Worm (Caenorhabditis elegans) whole organism, L2 larva: ENCODE results near the gene F16H6.8.
"Not testable (repeated sequence)": the region's sequence is repeated elsewhere in the genome, so short reads cannot be mapped to it uniquely, and the experiment has no call there.

Experiments
- C34F6.9 ChIP-seq: fragments of 150-350 bp; optimal IDR thresholded peaks from 2 replicates; lab custom pipeline; 2014; ENCODE audit warnings: missing biosample characterization, missing genetic modification characterization
- F13H6.1 ChIP-seq: sonication (generic microtip); optimal IDR thresholded peaks from 2 replicates; lab custom pipeline; 2016; ENCODE audit warnings: missing genetic modification characterization, missing compliant biosample characterization
- R02D3.7 ChIP-seq: fragments of 150-350 bp; optimal IDR thresholded peaks from 2 replicates; lab custom pipeline; 2014; ENCODE audit warnings: missing biosample characterization, missing genetic modification characterization
- Y55F3AM.14 ChIP-seq: fragments of 200-800 bp; sonication (Bioruptor generic); optimal IDR thresholded peaks from 2 replicates; lab custom pipeline; 2018; ENCODE audit warnings: mild to moderate bottlenecking, missing genetic modification characterization, missing compliant biosample characterization
- ZK546.5 ChIP-seq: sonication (generic microtip); optimal IDR thresholded peaks from 2 replicates; lab custom pipeline; 2017; ENCODE audit warnings: missing biosample characterization, missing genetic modification characterization
- aly-2 ChIP-seq: fragments of 150-350 bp; optimal IDR thresholded peaks from 2 replicates; lab custom pipeline; 2014; ENCODE audit warnings: missing biosample characterization, missing genetic modification characterization
- blmp-1 ChIP-seq: sonication (generic microtip); optimal IDR thresholded peaks from 2 replicates; lab custom pipeline; 2017; ENCODE audit warnings: missing genetic modification characterization, mild to moderate bottlenecking, missing compliant biosample characterization, antibody characterized with exemption, moderate library complexity; ENCODE audit not compliant: insufficient read depth
- crh-2 ChIP-seq: sonication (generic microtip); optimal IDR thresholded peaks from 2 replicates; lab custom pipeline; 2017; ENCODE audit warnings: missing biosample characterization, missing genetic modification characterization
- dmd-4 ChIP-seq: sonication (generic microtip); optimal IDR thresholded peaks from 2 replicates; lab custom pipeline; 2017; ENCODE audit warnings: missing biosample characterization, missing genetic modification characterization
- elt-3 ChIP-seq: sonication (generic microtip); optimal IDR thresholded peaks from 2 replicates; lab custom pipeline; 2017; ENCODE audit warnings: missing biosample characterization, missing genetic modification characterization
- fos-1 ChIP-seq: fragments of 150-350 bp; optimal IDR thresholded peaks from 2 replicates; lab custom pipeline; 2014; ENCODE audit warnings: missing biosample characterization, missing genetic modification characterization
- gmeb-1 ChIP-seq: fragments of 150-350 bp; optimal IDR thresholded peaks from 2 replicates; lab custom pipeline; 2014; ENCODE audit warnings: missing biosample characterization, missing genetic modification characterization
- lin-13 ChIP-seq: fragments of 150-350 bp; optimal IDR thresholded peaks from 2 replicates; lab custom pipeline; 2014; ENCODE audit warnings: missing biosample characterization, missing genetic modification reagents, missing genetic modification characterization
- mab-5 ChIP-seq: fragments of 150-350 bp; optimal IDR thresholded peaks from 2 replicates; lab custom pipeline; 2014; ENCODE audit warnings: missing biosample characterization, missing genetic modification characterization
- mbf-1 ChIP-seq: sonication (generic microtip); optimal IDR thresholded peaks from 2 replicates; lab custom pipeline; 2017; ENCODE audit warnings: missing biosample characterization, missing genetic modification characterization
- nhr-10 ChIP-seq: sonication (generic microtip); optimal IDR thresholded peaks from 2 replicates; lab custom pipeline; 2017; ENCODE audit warnings: missing biosample characterization, missing genetic modification characterization
- nhr-12 ChIP-seq: fragments of 150-350 bp; optimal IDR thresholded peaks from 2 replicates; lab custom pipeline; 2014; ENCODE audit warnings: missing biosample characterization, missing genetic modification characterization
- nhr-129 ChIP-seq: fragments of 150-350 bp; optimal IDR thresholded peaks from 2 replicates; lab custom pipeline; 2014; ENCODE audit warnings: missing biosample characterization, missing genetic modification characterization
- nhr-21 ChIP-seq: fragments of 150-350 bp; optimal IDR thresholded peaks from 2 replicates; lab custom pipeline; 2014; ENCODE audit warnings: missing biosample characterization, missing genetic modification characterization
- nhr-23 ChIP-seq: fragments of 150-350 bp; optimal IDR thresholded peaks from 2 replicates; lab custom pipeline; 2014; ENCODE audit warnings: missing biosample characterization, missing genetic modification reagents, missing genetic modification characterization
- nhr-237 ChIP-seq: fragments of 150-350 bp; optimal IDR thresholded peaks from 2 replicates; lab custom pipeline; 2014; ENCODE audit warnings: missing biosample characterization, missing genetic modification characterization
- nhr-6 ChIP-seq: fragments of 150-350 bp; optimal IDR thresholded peaks from 2 replicates; lab custom pipeline; 2014; ENCODE audit warnings: missing biosample characterization, missing genetic modification characterization
- sem-4 ChIP-seq: fragments of 150-350 bp; optimal IDR thresholded peaks from 2 replicates; lab custom pipeline; 2014; ENCODE audit warnings: missing biosample characterization, missing genetic modification reagents, missing genetic modification characterization
- sma-3 ChIP-seq: sonication (generic microtip); optimal IDR thresholded peaks from 2 replicates; lab custom pipeline; 2016; ENCODE audit warnings: missing genetic modification reagents, missing genetic modification characterization, missing compliant biosample characterization
- snpc-4 ChIP-seq: fragments of 150-350 bp; optimal IDR thresholded peaks from 2 replicates; lab custom pipeline; 2014; ENCODE audit warnings: missing biosample characterization, missing genetic modification characterization
- unc-55 ChIP-seq: fragments of 150-350 bp; sonication (generic microtip); optimal IDR thresholded peaks from 3 replicates; lab custom pipeline; 2014; ENCODE audit warnings: missing biosample characterization, missing genetic modification reagents, missing genetic modification characterization
- unc-62 ChIP-seq: fragments of 150-350 bp; optimal IDR thresholded peaks from 2 replicates; lab custom pipeline; 2014; ENCODE audit warnings: missing biosample characterization, missing genetic modification reagents, missing genetic modification characterization
- zag-1 ChIP-seq: fragments of 150-350 bp; optimal IDR thresholded peaks from 2 replicates; lab custom pipeline; 2014; ENCODE audit warnings: missing biosample characterization, missing genetic modification characterization
- ztf-1 ChIP-seq: fragments of 200-800 bp; sonication (Bioruptor generic); conservative IDR thresholded peaks from 2 replicates; pipeline ENCODE4 v1.3.6; 2022; ENCODE audit warnings: missing genetic modification characterization, missing compliant biosample characterization
- ztf-11 ChIP-seq: sonication (generic microtip); optimal IDR thresholded peaks from 2 replicates; lab custom pipeline; 2017; ENCODE audit warnings: missing biosample characterization, missing genetic modification characterization
- ztf-4 ChIP-seq: fragments of 150-350 bp; optimal IDR thresholded peaks from 2 replicates; lab custom pipeline; 2014; ENCODE audit warnings: missing biosample characterization, missing genetic modification characterization

F16H6.8 gene

DNA sequence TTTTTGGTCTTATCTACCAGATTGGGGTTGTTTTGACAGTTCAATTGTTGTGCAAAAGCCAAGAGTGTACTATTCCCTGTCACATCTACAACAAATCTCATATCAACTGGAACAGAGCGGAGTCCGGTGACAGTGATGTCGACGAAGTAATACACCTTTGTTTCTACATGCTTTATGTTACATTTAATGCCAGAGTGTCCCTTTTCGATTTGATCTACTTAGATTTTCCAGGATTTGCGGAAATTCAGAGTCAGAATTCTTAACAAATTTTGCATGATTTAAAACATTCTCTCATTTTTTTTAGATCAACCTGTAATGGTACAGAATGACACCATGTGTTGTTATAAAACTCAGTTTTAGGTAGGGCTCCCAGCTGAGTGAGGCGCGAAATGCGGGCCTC is at the start of gene F16H6.8:
Gene F16H6.8 (minus strand): TSS at position 101 of the 400 bp plus-strand sequence.
- not testable (repeated sequence) for TF ChIP-seq nhr-10, nhr-6, ztf-4 (tag; lab: Kevin White, UChicago)

DNA sequence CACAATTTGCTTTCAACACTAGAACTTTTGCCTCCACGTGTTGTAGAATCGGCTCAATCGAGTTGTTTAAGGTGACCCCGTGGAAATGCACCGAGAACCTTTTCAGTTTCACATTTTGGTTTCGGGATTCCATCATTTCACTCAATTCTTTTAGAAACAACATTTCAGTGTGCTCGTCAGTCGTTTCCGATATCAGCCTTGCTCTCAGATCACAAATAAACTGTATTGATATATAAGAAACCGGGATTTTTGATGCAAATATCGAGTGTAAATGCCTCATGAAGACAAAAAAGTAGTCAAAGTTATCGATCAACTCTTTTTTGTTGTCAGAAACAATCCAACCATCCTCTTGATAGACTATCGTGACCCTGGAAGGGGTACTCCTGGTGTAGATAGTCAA is 49.4 kb upstream of the F16H6.8 start:
- TF ChIP-seq gmeb-1 (tag; lab: Kevin White, UChicago), result no peak
- TF ChIP-seq mab-5, result no peak
- TF ChIP-seq zag-1 (tag; lab: Kevin White, UChicago), result no peak
- TF ChIP-seq snpc-4 (tag; lab: Kevin White, UChicago), result no peak
- no peak for TF ChIP-seq sma-3 (GFP tag; lab: Kevin White, UChicago)
- no peak for TF ChIP-seq mbf-1 (tag; lab: Kevin White, UChicago)
- no peak for TF ChIP-seq F13H6.1 (tag; lab: Kevin White, UChicago)
- TF ChIP-seq unc-62 (GFP tag; lab: Kevin White, UChicago), result no peak
- no peak for TF ChIP-seq C34F6.9 (tag; lab: Kevin White, UChicago)
- TF ChIP-seq ZK546.5 (tag; lab: Kevin White, UChicago), result no peak
- TF ChIP-seq unc-55 (GFP tag; lab: Kevin White, UChicago), result no peak
- no peak for TF ChIP-seq blmp-1
- no peak for TF ChIP-seq crh-2 (tag; lab: Kevin White, UChicago)
- TF ChIP-seq dmd-4 (tag; lab: Kevin White, UChicago), result no peak
- TF ChIP-seq elt-3 (tag; lab: Kevin White, UChicago), result no peak
- TF ChIP-seq R02D3.7 (tag; lab: Kevin White, UChicago), result no peak
- TF ChIP-seq nhr-21 (tag; lab: Kevin White, UChicago), result no peak
- TF ChIP-seq, all 48 proteins: peak for 0

DNA sequence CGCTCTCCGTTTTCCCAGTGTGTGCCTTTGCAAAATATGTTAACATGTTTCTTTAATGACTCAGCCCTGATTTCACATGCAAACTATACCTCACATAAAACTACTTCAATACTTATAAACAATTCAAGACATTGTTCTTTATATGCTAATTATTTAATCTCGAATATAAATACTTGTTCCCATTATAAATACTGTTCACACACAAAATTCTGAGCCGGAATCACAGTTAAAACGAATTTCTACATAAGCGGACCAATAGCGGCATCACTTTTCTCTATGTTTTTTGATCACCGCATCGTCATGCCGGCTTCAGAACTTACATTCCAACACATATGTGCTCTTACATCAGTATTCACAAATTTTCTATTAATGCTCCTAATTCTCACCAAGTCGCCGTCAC is 38.4 kb upstream of the F16H6.8 start, which contains the start of gene R10E8.5:
Gene R10E8.5 (plus strand): TSS at position 301 of the 400 bp plus-strand sequence.
- TF ChIP-seq elt-3 (tag; lab: Kevin White, UChicago) (no peak), lin-13 (no peak), C34F6.9 (tag; lab: Kevin White, UChicago) (no peak), fos-1 (tag; lab: Kevin White, UChicago) (no peak), aly-2 (tag; lab: Kevin White, UChicago) (no peak), nhr-12 (tag; lab: Kevin White, UChicago) (no peak), nhr-23 (no peak), zag-1 (tag; lab: Kevin White, UChicago) (no peak), nhr-237 (tag; lab: Kevin White, UChicago) (no peak)

DNA sequence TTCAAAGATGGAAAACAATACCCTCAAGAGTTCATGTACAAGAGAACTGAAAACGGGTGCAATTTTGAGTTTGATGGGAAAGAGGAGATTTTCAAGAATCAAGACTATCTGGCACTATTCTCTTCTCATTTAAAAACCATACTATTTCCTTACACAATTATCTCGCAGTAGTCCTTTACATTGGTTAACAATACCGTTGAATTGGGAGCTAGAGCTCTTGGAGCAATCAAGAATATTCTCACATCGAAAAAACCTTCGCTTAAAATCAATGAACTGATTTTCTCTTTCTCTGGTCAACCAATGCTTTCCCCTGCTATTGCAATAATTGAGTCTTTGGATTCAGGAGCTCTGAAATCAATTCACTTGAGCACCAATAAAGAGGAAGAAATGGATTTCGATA is 37.4 kb upstream of the F16H6.8 start, which contains the start of gene R10E8.2:
Gene R10E8.2 (plus strand): TSS at position 301 of the 400 bp plus-strand sequence.
- TF ChIP-seq aly-2 (tag; lab: Kevin White, UChicago), result no peak
- no peak for TF ChIP-seq crh-2 (tag; lab: Kevin White, UChicago)
- TF ChIP-seq gmeb-1 (tag; lab: Kevin White, UChicago), result no peak

DNA sequence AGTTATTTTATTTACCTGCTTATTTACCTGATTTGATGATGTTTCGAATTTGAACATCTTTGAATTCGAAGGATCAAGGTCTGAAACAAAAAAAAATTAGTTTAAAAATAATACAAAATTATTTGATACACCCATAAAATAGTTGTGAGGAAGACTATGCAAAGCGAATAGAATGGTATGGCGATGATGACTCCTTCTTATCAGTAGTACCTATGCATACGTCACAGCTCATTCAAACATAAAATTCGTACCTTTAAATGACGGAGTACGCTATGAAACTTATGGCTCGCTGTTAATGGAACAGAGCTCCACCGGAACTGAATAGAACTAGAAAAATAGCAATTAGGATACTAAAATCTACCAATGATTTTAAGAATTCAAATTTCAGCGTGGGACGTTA is 36.2 kb upstream of the F16H6.8 start, which contains the start of gene R10E8.1:
Gene R10E8.1 (minus strand): TSS at position 178 of the 400 bp plus-strand sequence.
- TF ChIP-seq crh-2 (tag; lab: Kevin White, UChicago) (peak; percentile 4), sem-4 (tag; lab: Kevin White, UChicago) (no peak), ztf-1 (no peak), nhr-129 (tag; lab: Kevin White, UChicago) (no peak), ztf-11 (tag; lab: Kevin White, UChicago) (no peak), fos-1 (tag; lab: Kevin White, UChicago) (peak; percentile 73), blmp-1 (no peak), lin-13 (no peak)

DNA sequence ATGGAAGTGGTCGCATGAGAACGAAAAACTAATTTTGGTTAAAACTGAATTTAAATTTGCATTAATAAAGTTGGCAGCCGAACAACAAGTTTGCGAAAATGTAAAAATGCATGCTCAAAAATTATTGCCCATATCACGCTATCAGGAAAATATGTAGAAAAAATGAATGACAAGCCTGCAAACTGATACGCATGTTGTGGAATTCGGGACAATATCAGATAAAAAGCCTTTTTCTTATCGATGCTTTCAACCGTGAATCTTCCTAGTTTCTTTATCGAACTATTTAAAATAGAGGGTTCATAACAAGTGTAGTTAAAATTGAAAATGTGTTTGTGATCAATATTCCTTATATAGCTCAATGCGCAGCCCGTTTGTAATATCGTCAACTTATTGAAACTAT is 30.0 kb upstream of the F16H6.8 start:
- TF ChIP-seq nhr-10 (tag; lab: Kevin White, UChicago), result no peak
- no peak for TF ChIP-seq Y55F3AM.14 (GFP tag; lab: Kevin White, UChicago)
- peak; percentile 79 for TF ChIP-seq fos-1 (tag; lab: Kevin White, UChicago)
- TF ChIP-seq ztf-11 (tag; lab: Kevin White, UChicago), result no peak
